Fruit fly (Drosophila melanogaster) whole organism, prepupa: Measurements from ENCODE around the gene CG14957.

Experiments used
- CG7368 ChIP-seq: fragments of 200-800 bp; sonication (Bioruptor generic); optimal IDR thresholded peaks from 3 replicates; lab custom pipeline; 2016; ENCODE audit warnings: missing biosample characterization, missing genetic modification characterization
- CG8319 ChIP-seq: fragments of 200-800 bp; sonication (Bioruptor generic); optimal IDR thresholded peaks from 3 replicates; lab custom pipeline; 2016; ENCODE audit warnings: missing biosample characterization, missing genetic modification characterization
- CG9139 ChIP-seq: fragments of 200-800 bp; sonication (Bioruptor generic); optimal IDR thresholded peaks from 3 replicates; lab custom pipeline; 2017; ENCODE audit warnings: missing biosample characterization, mild to moderate bottlenecking, missing genetic modification characterization
- Sox102F ChIP-seq: fragments of 200-800 bp; sonication (Bioruptor generic); optimal IDR thresholded peaks from 2 replicates; lab custom pipeline; 2016; ENCODE audit warnings: missing biosample characterization, mild to moderate bottlenecking, missing genetic modification characterization
- achi ChIP-seq: fragments of 200-800 bp; sonication (Bioruptor generic); optimal IDR thresholded peaks from 3 replicates; lab custom pipeline; 2016; ENCODE audit warnings: missing biosample characterization, missing genetic modification characterization
- esn ChIP-seq: fragments of 200-800 bp; sonication (Bioruptor generic); optimal IDR thresholded peaks from 2 replicates; lab custom pipeline; 2016; ENCODE audit warnings: missing biosample characterization, mild to moderate bottlenecking, missing genetic modification characterization, moderate library complexity
- ss ChIP-seq, 2 experiments: fragments of 200-800 bp; sonication (Bioruptor generic); optimal IDR thresholded peaks; 2 replicates in 1 of 2; 3 replicates in 1 of 2; lab custom pipeline; 2017 to 2018; ENCODE audit warnings: mild to moderate bottlenecking in 2 of 2, missing biosample characterization in 2 of 2, missing genetic modification characterization in 2 of 2, moderate library complexity in 1 of 2

DNA sequence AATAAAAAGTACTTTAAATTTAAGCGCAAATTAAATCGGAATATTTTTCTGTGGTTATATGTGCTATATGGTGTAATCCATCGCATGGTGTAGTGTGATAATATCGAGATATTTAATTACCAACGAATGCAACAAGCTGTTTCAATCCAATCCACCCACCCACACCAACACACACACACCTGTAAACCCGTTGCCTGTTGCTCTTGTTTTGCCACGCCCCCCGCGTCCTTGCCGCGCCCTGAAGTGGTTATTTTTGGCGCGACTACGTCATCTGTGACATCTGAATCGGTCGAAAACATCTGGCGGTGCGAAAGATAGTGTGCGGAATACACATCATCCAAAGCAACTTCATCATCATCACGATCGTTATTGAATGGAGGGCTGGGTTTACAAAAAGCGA, 22.0 kb upstream of the CG14957 start:
- TF ChIP-seq CG9139 (GFP tag; lab: Kevin White, UChicago) (no peak), Sox102F (no peak), CG8319 (GFP tag; lab: Kevin White, UChicago) (no peak), achi (GFP tag; lab: Kevin White, UChicago) (no peak), CG7368 (no peak), esn (no peak), ss (GFP tag; optimal IDR thresholded peaks at IDR 0.05; lab: Kevin White, UChicago) (no peak)
